Worm (Caenorhabditis elegans) whole organism, young adult: Measurements from ENCODE around the gene C06E1.7.

Experiments used
- F55B11.4 ChIP-seq: sonication (generic microtip); optimal IDR thresholded peaks from 2 replicates; lab custom pipeline; 2016; ENCODE audit warnings: missing compliant biosample characterization, missing genetic modification characterization, borderline replicate concordance; ENCODE audit not compliant: insufficient read depth
- unc-130 ChIP-seq: sonication (generic microtip); optimal IDR thresholded peaks from 2 replicates; lab custom pipeline; 2016; ENCODE audit warnings: missing genetic modification reagents, missing genetic modification characterization, missing compliant biosample characterization
- unc-62 ChIP-seq: fragments of 150-350 bp; optimal IDR thresholded peaks from 2 replicates; lab custom pipeline; 2014; ENCODE audit warnings: missing biosample characterization, missing genetic modification reagents, missing genetic modification characterization

DNA sequence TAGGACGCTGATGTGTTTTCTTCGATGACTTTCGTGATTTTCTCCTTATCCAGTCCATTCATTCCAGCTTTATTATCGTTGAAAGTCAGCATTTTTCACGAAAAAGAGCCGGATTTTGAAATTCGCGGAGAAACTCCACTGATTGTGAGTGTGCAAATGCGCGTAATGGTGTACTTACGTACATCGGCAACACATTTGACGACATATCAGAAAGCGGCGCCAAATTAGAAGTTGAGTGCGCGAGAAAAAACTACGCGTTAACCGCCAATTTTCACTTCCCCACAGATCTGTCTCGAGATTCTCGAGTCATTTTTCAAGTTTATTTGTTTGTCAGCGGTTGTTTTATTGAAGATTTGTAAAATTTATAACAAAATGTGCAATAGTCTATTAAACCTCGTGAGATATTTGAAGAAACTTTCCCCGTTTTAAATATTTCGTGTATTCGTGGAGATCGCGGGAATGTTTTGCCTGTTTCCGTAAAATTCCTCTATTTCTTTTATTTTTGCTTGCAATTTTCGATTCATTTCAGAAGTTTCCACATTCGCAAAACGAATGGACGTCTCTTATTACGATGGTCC lies 35.0 kb upstream of the C06E1.7 start, which contains the start of the genes polk-1 and gpr-1:
- no peak for TF ChIP-seq unc-130
- TF ChIP-seq F55B11.4 (tag; lab: Kevin White, UChicago) = no peak
- no peak for TF ChIP-seq unc-62 (GFP tag; lab: Kevin White, UChicago)
